Worm (Caenorhabditis elegans) whole organism, late embryonic: ENCODE results near the gene W02D7.5.

Source experiments
- ama-1 ChIP-seq: fragments of 150-350 bp; optimal IDR thresholded peaks from 2 replicates; lab custom pipeline; 2014
- ceh-2 ChIP-seq: sonication (generic microtip); optimal IDR thresholded peaks from 2 replicates; lab custom pipeline; 2016; ENCODE audit warnings: missing genotype, missing genetic modification characterization, missing compliant biosample characterization
- ceh-34 ChIP-seq: sonication (generic microtip); optimal IDR thresholded peaks from 2 replicates; lab custom pipeline; 2016; ENCODE audit warnings: mild to moderate bottlenecking, missing genetic modification characterization, missing compliant biosample characterization
- fkh-10 ChIP-seq: fragments of 150-350 bp; optimal IDR thresholded peaks from 2 replicates; lab custom pipeline; 2014; ENCODE audit warnings: missing biosample characterization, missing genetic modification reagents, missing genetic modification characterization
- nfya-1 ChIP-seq: sonication (generic microtip); optimal IDR thresholded peaks from 2 replicates; lab custom pipeline; 2017; ENCODE audit warnings: missing genetic modification characterization, mild to moderate bottlenecking, missing compliant biosample characterization, antibody characterized with exemption, moderate library complexity
- ref-2 ChIP-seq: sonication (generic microtip); optimal IDR thresholded peaks from 2 replicates; lab custom pipeline; 2016; ENCODE audit warnings: missing genetic modification characterization, missing compliant biosample characterization
- unc-3 ChIP-seq, 2 experiments: fragments of 200-800 bp in 1 of 2; sonication (Bioruptor generic) in 1 of 2; sonication (generic microtip) in 1 of 2; conservative IDR thresholded peaks in 1 of 2; optimal IDR thresholded peaks in 1 of 2; 2 replicates each; pipeline versions ENCODE4 v1.3.6 to Lab custom; 2016 to 2022; ENCODE audit warnings: missing compliant biosample characterization in 2 of 2, missing genetic modification characterization in 2 of 2, missing genetic modification reagents in 1 of 2

ce11 chrV:8268902-8269301, 30.1 kb downstream of the W02D7.5 start, which contains the start of the genes asp-6 and asp-12:
- TF ChIP-seq ama-1 (no peak), fkh-10 (GFP tag; lab: Kevin White, UChicago) (no peak), ceh-34 (no peak), ceh-2 (tag; lab: Kevin White, UChicago) (no peak), ref-2 (tag; lab: Kevin White, UChicago) (no peak), nfya-1 (no peak), unc-3 (GFP tag; conservative IDR thresholded peaks at IDR 0.05; lab: Robert Waterston, UW) (no peak), unc-3 (tag; optimal IDR thresholded peaks at IDR 0.05; lab: Kevin White, UChicago) (no peak)
